Worm (Caenorhabditis elegans) whole organism, L2 larva: ENCODE data around the gene F10E9.5.
A peak's percentile ranks its signal among the peaks of the same experiment; 100 is the strongest.

ENCODE experiments used
- lsy-2 ChIP-seq, 2 experiments: fragments of 150-350 bp in 1 of 2; sonication (generic microtip) in 1 of 2; optimal IDR thresholded peaks; 2 replicates each; lab custom pipeline; 2014 to 2017; ENCODE audit warnings: missing biosample characterization in 2 of 2, missing genetic modification characterization in 2 of 2
- mab-5 ChIP-seq: fragments of 150-350 bp; optimal IDR thresholded peaks from 2 replicates; lab custom pipeline; 2014; ENCODE audit warnings: missing biosample characterization, missing genetic modification characterization
- mdl-1 ChIP-seq, 2 experiments: fragments of 150-350 bp in 1 of 2; sonication (generic microtip) in 1 of 2; optimal IDR thresholded peaks; 2 replicates each; lab custom pipeline; 2017; ENCODE audit warnings: missing biosample characterization in 2 of 2, missing genetic modification characterization in 2 of 2
- nhr-12 ChIP-seq: fragments of 150-350 bp; optimal IDR thresholded peaks from 2 replicates; lab custom pipeline; 2014; ENCODE audit warnings: missing biosample characterization, missing genetic modification characterization
- nhr-25 ChIP-seq: fragments of 150-350 bp; sonication (generic microtip); optimal IDR thresholded peaks from 3 replicates; lab custom pipeline; 2014; ENCODE audit warnings: missing biosample characterization, missing genetic modification characterization
- nhr-6 ChIP-seq: fragments of 150-350 bp; optimal IDR thresholded peaks from 2 replicates; lab custom pipeline; 2014; ENCODE audit warnings: missing biosample characterization, missing genetic modification characterization
- skn-1 ChIP-seq: sonication (generic microtip); optimal IDR thresholded peaks from 2 replicates; lab custom pipeline; 2017; ENCODE audit warnings: missing biosample characterization, missing genetic modification characterization
- unc-55 ChIP-seq: fragments of 150-350 bp; sonication (generic microtip); optimal IDR thresholded peaks from 3 replicates; lab custom pipeline; 2014; ENCODE audit warnings: missing biosample characterization, missing genetic modification reagents, missing genetic modification characterization
- unc-62 ChIP-seq: fragments of 150-350 bp; optimal IDR thresholded peaks from 2 replicates; lab custom pipeline; 2014; ENCODE audit warnings: missing biosample characterization, missing genetic modification reagents, missing genetic modification characterization
- zag-1 ChIP-seq: fragments of 150-350 bp; optimal IDR thresholded peaks from 2 replicates; lab custom pipeline; 2014; ENCODE audit warnings: missing biosample characterization, missing genetic modification characterization
- ztf-4 ChIP-seq: fragments of 150-350 bp; optimal IDR thresholded peaks from 2 replicates; lab custom pipeline; 2014; ENCODE audit warnings: missing biosample characterization, missing genetic modification characterization

- TF ChIP-seq nhr-25 (tag; lab: Kevin White, UChicago) = no peak
- no peak for TF ChIP-seq zag-1 (tag; lab: Kevin White, UChicago)
- no peak for TF ChIP-seq nhr-12 (tag; lab: Kevin White, UChicago)
- TF ChIP-seq unc-62 = no peak
- TF ChIP-seq mdl-1 (tag; optimal IDR thresholded peaks at IDR 0.05; lab: Kevin White, UChicago) = no peak
- TF ChIP-seq nhr-6 = no peak
- peak; percentile 53 for TF ChIP-seq unc-55 (GFP tag; lab: Kevin White, UChicago)
- TF ChIP-seq ztf-4 = no peak
- no peak for TF ChIP-seq lsy-2 (tag; optimal IDR thresholded peaks at IDR 0.05; lab: Kevin White, UChicago)
- no peak for TF ChIP-seq mab-5
- no peak for TF ChIP-seq skn-1 (tag; lab: Kevin White, UChicago)
These were observed 41.6 kb upstream of the F10E9.5 start, which contains the start of gene mrps-9 for ce11 chrIII:8265753-8266152.
